Worm (Caenorhabditis elegans) whole organism, L4/young adult: ENCODE data around the gene sre-1.

Source experiments
- W03F9.2 ChIP-seq: fragments of 150-350 bp; optimal IDR thresholded peaks from 2 replicates; lab custom pipeline; 2014; ENCODE audit warnings: missing biosample characterization, missing genetic modification characterization
- him-1 ChIP-seq: sonication (generic microtip); optimal IDR thresholded peaks from 2 replicates; lab custom pipeline; 2016; ENCODE audit warnings: missing genotype, missing genetic modification reagents, missing genetic modification characterization, missing compliant biosample characterization

- TF ChIP-seq W03F9.2 (tag; lab: Kevin White, UChicago) (no peak), him-1 (tag; lab: Kevin White, UChicago) (no peak)
Observed at ce11 chrII:7681898-7682297, 27.6 kb upstream of the sre-1 start, which contains the start of gene lin-26.
